Fruit fly (Drosophila melanogaster): Measurements from ENCODE around the gene Six4.

Six4 gene

dm6 chr3L:20784812-20785671 lies 7.5 kb downstream of the Six4 start:
- peak; percentile 37 for TF ChIP-seq achi (GFP tag; optimal IDR thresholded peaks at IDR 0.05)
- no peak for TF ChIP-seq CG10669 (GFP tag; optimal IDR thresholded peaks at IDR 0.05)
- peak; percentile 55 for TF ChIP-seq Met (GFP tag; optimal IDR thresholded peaks at IDR 0.05)
- TF ChIP-seq fd59A (GFP tag; optimal IDR thresholded peaks at IDR 0.05): no peak
- TF ChIP-seq CG6808 (GFP tag; optimal IDR thresholded peaks at IDR 0.05): peak; percentile 57
- peak; percentile 1 for TF ChIP-seq spab (GFP tag; optimal IDR thresholded peaks at IDR 0.05)
- TF ChIP-seq CG6854 (GFP tag; optimal IDR thresholded peaks at IDR 0.05): no peak
- peak; percentile 64 for TF ChIP-seq esn (GFP tag; optimal IDR thresholded peaks at IDR 0.05)
- TF ChIP-seq Hr39 (GFP tag; optimal IDR thresholded peaks at IDR 0.05): peak; percentile 41
- peak; percentile 56 for TF ChIP-seq CG15336 (GFP tag; IDR thresholded peaks at IDR 0.05)
- no peak for TF ChIP-seq eg (GFP tag; IDR thresholded peaks at IDR 0.05)
- no peak for TF ChIP-seq acj6 (GFP tag; optimal IDR thresholded peaks at IDR 0.05)
- TF ChIP-seq CG32006 (GFP tag; optimal IDR thresholded peaks at IDR 0.05): peak; percentile 68
- peak; percentile 5 for TF ChIP-seq CG11762 (GFP tag; optimal IDR thresholded peaks at IDR 0.05; ENCODE audit: insufficient read depth)
- no peak for TF ChIP-seq CG1621 (tag; optimal IDR thresholded peaks at IDR 0.05)
- TF ChIP-seq Sox102F (GFP tag; optimal IDR thresholded peaks at IDR 0.05): no peak
- peak; percentile 11 for TF ChIP-seq dsx (GFP tag; optimal IDR thresholded peaks at IDR 0.05; ENCODE audit: poor library complexity, severe bottlenecking)
- TF ChIP-seq CG9139 (GFP tag; optimal IDR thresholded peaks at IDR 0.05): no peak
- TF ChIP-seq CG8119 (GFP tag; IDR thresholded peaks at IDR 0.05): peak; percentile 30; the same call in 2 of the 3 replicates
- TF ChIP-seq CG3032 (tag; optimal IDR thresholded peaks at IDR 0.05): peak; percentile 88
- peak; percentile 57 for TF ChIP-seq Smox (GFP tag; optimal IDR thresholded peaks at IDR 0.05)
- TF ChIP-seq svp (GFP tag): peak; percentile 59
- peak; percentile 19 for TF ChIP-seq Ets96B (tag; optimal IDR thresholded peaks at IDR 0.05)
- peak; percentile 91 for TF ChIP-seq Eip78C (GFP tag)
- TF ChIP-seq net (GFP tag; optimal IDR thresholded peaks at IDR 0.05): peak; percentile 38
- no peak for TF ChIP-seq Sox15 (GFP tag; optimal IDR thresholded peaks at IDR 0.05)
- no peak for TF ChIP-seq Ets21C (GFP tag; optimal IDR thresholded peaks at IDR 0.05)
- TF ChIP-seq CG34406 (GFP tag; optimal IDR thresholded peaks at IDR 0.05): peak; percentile 32
- TF ChIP-seq salr (GFP tag; optimal IDR thresholded peaks at IDR 0.05): peak in 1 of 2 experiments; percentile 54
- TF ChIP-seq OdsH (GFP tag; optimal IDR thresholded peaks at IDR 0.05): peak; percentile 65
- peak; percentile 55 for TF ChIP-seq pdm3 (GFP tag; optimal IDR thresholded peaks at IDR 0.05)
- peak; percentile 28 for TF ChIP-seq Eip75B (GFP tag; optimal IDR thresholded peaks at IDR 0.05)
- no peak for TF ChIP-seq CG10631 (GFP tag; optimal IDR thresholded peaks at IDR 0.05)
- peak; percentile 48 for TF ChIP-seq topi (GFP tag; optimal IDR thresholded peaks at IDR 0.05)
- TF ChIP-seq Gug (GFP tag; IDR thresholded peaks at IDR 0.05): no peak
- TF ChIP-seq CG4318 (GFP tag; optimal IDR thresholded peaks at IDR 0.05): no peak
- peak; percentile 44 to 60 for TF ChIP-seq ss (GFP tag; optimal IDR thresholded peaks at IDR 0.05)
- TF ChIP-seq CG6276 (GFP tag; optimal IDR thresholded peaks at IDR 0.05): peak; percentile 36
- TF ChIP-seq fkh (GFP tag; optimal IDR thresholded peaks at IDR 0.05): peak; percentile 6
- TF ChIP-seq vri (GFP tag; optimal IDR thresholded peaks at IDR 0.05): peak; percentile 41
- peak; percentile 2 for TF ChIP-seq CG3919 (GFP tag; optimal IDR thresholded peaks at IDR 0.05)
- TF ChIP-seq lz (GFP tag; optimal IDR thresholded peaks at IDR 0.05): peak; percentile 27
- TF ChIP-seq cyc (GFP tag; optimal IDR thresholded peaks at IDR 0.05): peak; percentile 15
- no peak for TF ChIP-seq CG11902 (GFP tag; optimal IDR thresholded peaks at IDR 0.05)
- peak; percentile 12; the same call in 2 of the 3 replicates for TF ChIP-seq CG6163 (GFP tag; IDR thresholded peaks at IDR 0.05)
- TF ChIP-seq Hr4 (GFP tag; optimal IDR thresholded peaks at IDR 0.05): peak; percentile 69
- TF ChIP-seq fd85E (GFP tag; optimal IDR thresholded peaks at IDR 0.05): no peak
- TF ChIP-seq dac (GFP tag; optimal IDR thresholded peaks at IDR 0.05): no peak
- TF ChIP-seq Blimp-1 (GFP tag; optimal IDR thresholded peaks at IDR 0.05): peak; percentile 44
- peak; percentile 3 for TF ChIP-seq Lpt (GFP tag; optimal IDR thresholded peaks at IDR 0.05)
